Worm (Caenorhabditis elegans): Measurements from ENCODE around the gene kynu-1.

DNA sequence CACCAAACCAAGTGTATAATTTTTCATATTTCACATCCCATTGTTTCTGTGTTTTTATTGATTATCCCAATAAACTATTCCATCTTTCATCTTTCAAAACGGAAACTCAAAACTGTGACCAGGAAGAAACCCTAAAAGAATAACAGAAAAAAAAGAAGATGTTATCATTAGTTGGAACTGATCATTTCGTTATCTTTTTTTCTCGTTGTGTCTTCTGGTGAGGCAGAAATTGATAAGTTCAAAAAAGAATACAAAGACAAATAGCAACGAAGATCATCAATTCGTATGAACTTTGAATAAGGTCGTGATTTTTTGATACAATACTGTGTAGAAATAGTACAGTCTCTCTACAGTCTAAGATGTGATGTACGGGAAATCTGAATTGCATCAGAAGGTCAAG lies 27.3 kb downstream of the kynu-1 start:
- TF ChIP-seq W03F9.2 (tag; optimal IDR thresholded peaks at IDR 0.05) = no peak
- TF ChIP-seq him-1 (tag; optimal IDR thresholded peaks at IDR 0.05) = no peak
- no peak for TF ChIP-seq dao-5 (tag; optimal IDR thresholded peaks at IDR 0.05)
